Worm (Caenorhabditis elegans) whole organism, L4 larva: ENCODE data around the gene F45F2.11.

ENCODE experiments used
- fos-1 ChIP-seq: fragments of 150-350 bp; optimal IDR thresholded peaks from 2 replicates; lab custom pipeline; 2014; ENCODE audit warnings: missing biosample characterization, missing genetic modification characterization
- skn-1 ChIP-seq: fragments of 150-350 bp; optimal IDR thresholded peaks from 2 replicates; lab custom pipeline; 2014; ENCODE audit warnings: missing biosample characterization, missing genetic modification characterization

DNA sequence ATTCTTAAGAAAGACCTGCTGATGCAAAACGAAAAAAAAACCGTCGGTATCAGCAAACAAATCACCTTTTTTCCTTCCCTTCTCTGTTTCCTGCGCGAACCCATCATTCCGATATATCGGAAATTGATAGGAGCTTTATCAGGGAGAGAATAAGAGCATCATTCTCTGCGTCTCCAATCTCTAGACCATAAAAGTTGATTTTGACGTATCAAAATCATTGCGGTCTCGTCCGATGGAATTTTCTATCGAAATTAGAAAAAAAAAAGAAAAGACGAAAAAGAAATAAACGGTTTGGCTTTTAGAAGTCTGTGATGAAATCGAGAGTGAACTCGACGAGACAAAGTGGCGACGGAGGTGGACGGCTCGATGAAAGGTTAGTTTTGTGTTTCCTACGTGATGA lies 28.3 kb upstream of the F45F2.11 start, which contains the start of gene stdh-4:
- TF ChIP-seq fos-1 (tag; lab: Kevin White, UChicago) (no peak), skn-1 (tag; lab: Kevin White, UChicago) (no peak)
